Worm (Caenorhabditis elegans) whole organism, mixed stage, embryonic: ENCODE measurements around the gene trip-4.

Source experiments
- ces-1 ChIP-seq: fragments of 150-350 bp; optimal IDR thresholded peaks from 2 replicates; lab custom pipeline; 2014; ENCODE audit warnings: missing biosample characterization, missing genetic modification reagents, missing genetic modification characterization
- flh-1 ChIP-seq: fragments of 200-800 bp; sonication (Bioruptor generic); optimal IDR thresholded peaks from 2 replicates; lab custom pipeline; 2018; ENCODE audit warnings: mild to moderate bottlenecking, missing genetic modification characterization, moderate library complexity, missing compliant biosample characterization
- lin-13 ChIP-seq: fragments of 150-350 bp; optimal IDR thresholded peaks from 2 replicates; lab custom pipeline; 2014; ENCODE audit warnings: missing biosample characterization, missing genetic modification characterization
- nhr-12 ChIP-seq: fragments of 150-350 bp; optimal IDR thresholded peaks from 2 replicates; lab custom pipeline; 2014; ENCODE audit warnings: missing biosample characterization, missing genetic modification characterization
- sem-2 ChIP-seq: fragments of 200-800 bp; sonication (Bioruptor generic); optimal IDR thresholded peaks from 2 replicates; lab custom pipeline; 2018; ENCODE audit warnings: mild to moderate bottlenecking, missing genetic modification characterization, missing compliant biosample characterization
- unc-39 ChIP-seq: fragments of 150-350 bp; optimal IDR thresholded peaks from 2 replicates; lab custom pipeline; 2014; ENCODE audit warnings: missing biosample characterization, missing genetic modification characterization

DNA sequence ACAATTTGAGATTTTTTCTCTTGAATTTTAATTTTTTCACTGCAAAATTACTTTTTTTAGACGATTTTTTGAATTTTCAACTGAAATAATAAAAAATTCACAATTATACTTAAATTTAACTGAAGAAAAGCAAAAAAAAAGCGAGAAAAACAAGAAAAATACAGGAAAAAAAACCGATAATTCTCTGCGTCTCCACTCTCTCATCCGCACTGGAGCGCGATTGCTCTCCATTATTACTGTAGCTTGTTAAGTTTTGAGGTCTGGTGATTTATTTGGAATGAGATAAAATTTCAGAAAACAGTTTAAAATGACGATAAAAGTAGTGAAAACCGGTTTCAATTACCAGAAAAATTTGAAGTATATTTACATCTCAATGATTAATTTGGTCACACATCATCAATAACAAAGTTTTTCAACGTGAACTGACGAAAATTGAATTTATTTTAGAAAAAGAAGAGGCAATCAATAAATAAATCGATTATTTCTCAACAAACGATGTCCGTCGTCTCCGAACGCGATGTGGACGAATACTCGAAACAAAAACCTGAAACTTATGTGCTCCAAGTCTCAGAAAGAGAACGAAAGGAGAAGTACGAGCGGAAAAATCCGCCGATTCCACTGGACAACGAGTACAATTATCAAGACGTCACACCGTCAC lies 37.7 kb downstream of the trip-4 start, which contains the start of gene Y53F4B.19:
- TF ChIP-seq ces-1 (GFP tag; lab: Kevin White, UChicago) (no peak), flh-1 (GFP tag; lab: Kevin White, UChicago) (no peak), nhr-12 (tag; lab: Kevin White, UChicago) (no peak), lin-13 (no peak), unc-39 (no peak), sem-2 (GFP tag; lab: Kevin White, UChicago) (no peak)
